Worm (Caenorhabditis elegans): ENCODE results near the gene skn-1.

Gene skn-1

ce11 chrIV:5632536-5632935 lies 27.6 kb downstream of the skn-1 start:
- TF ChIP-seq zip-4 (GFP tag; optimal IDR thresholded peaks at IDR 0.05), result no peak
- TF ChIP-seq efl-3 (GFP tag; optimal IDR thresholded peaks at IDR 0.05), result no peak
- no peak for TF ChIP-seq lin-39 (tag; optimal IDR thresholded peaks at IDR 0.05)
- no peak for TF ChIP-seq nhr-90 (tag; optimal IDR thresholded peaks at IDR 0.05; ENCODE audit: poor library complexity)
- TF ChIP-seq irx-1 (tag; optimal IDR thresholded peaks at IDR 0.05), result no peak
- TF ChIP-seq mep-1 (tag; optimal IDR thresholded peaks at IDR 0.05), result no peak
- no peak for TF ChIP-seq unc-62 (GFP tag; optimal IDR thresholded peaks at IDR 0.05)
- no peak for TF ChIP-seq ceh-90 (tag; optimal IDR thresholded peaks at IDR 0.05)
- TF ChIP-seq skn-1 (tag; optimal IDR thresholded peaks at IDR 0.05), result no peak
- no peak for TF ChIP-seq tbx-2 (tag; optimal IDR thresholded peaks at IDR 0.05)
- TF ChIP-seq nhr-84 (tag; optimal IDR thresholded peaks at IDR 0.05), result no peak
- TF ChIP-seq F16B12.6 (tag; optimal IDR thresholded peaks at IDR 0.05), result no peak
- no peak for TF ChIP-seq mef-2 (tag; optimal IDR thresholded peaks at IDR 0.05)

ce11 chrIV:5631628-5632027 lies 28.6 kb downstream of the skn-1 start, which contains the start of gene ttbk-8.2:
ttbk-8.2 (plus strand) TSS chrIV:5631928.
- no peak for TF ChIP-seq lin-14 (GFP tag; optimal IDR thresholded peaks at IDR 0.05)
- no peak for TF ChIP-seq ceh-90 (tag; optimal IDR thresholded peaks at IDR 0.05)
- no peak for TF ChIP-seq unc-30 (tag; optimal IDR thresholded peaks at IDR 0.05)
- no peak for TF ChIP-seq efl-1 (optimal IDR thresholded peaks at IDR 0.05)
- TF ChIP-seq efl-1 (GFP tag; optimal IDR thresholded peaks at IDR 0.05 in 1 of 2), result no peak
- no peak for TF ChIP-seq lsy-2 (tag; optimal IDR thresholded peaks at IDR 0.05)
- TF ChIP-seq isw-1 (GFP tag; IDR thresholded peaks at IDR 0.05), result no peak
- no peak for TF ChIP-seq zag-1 (tag; optimal IDR thresholded peaks at IDR 0.05)
- TF ChIP-seq mab-9 (GFP tag; IDR thresholded peaks at IDR 0.05), result no peak
- TF ChIP-seq tlp-1 (tag; optimal IDR thresholded peaks at IDR 0.05), result no peak
- TF ChIP-seq nhr-90 (tag; optimal IDR thresholded peaks at IDR 0.05; ENCODE audit: poor library complexity), result no peak

- TF ChIP-seq ceh-82 (tag; optimal IDR thresholded peaks at IDR 0.05) (no peak), irx-1 (tag; optimal IDR thresholded peaks at IDR 0.05) (no peak), zag-1 (tag; optimal IDR thresholded peaks at IDR 0.05) (no peak), nhr-11 (tag; optimal IDR thresholded peaks at IDR 0.05) (no peak)
Measured at ce11 chrIV:5630156-5630555, 30.0 kb downstream of the skn-1 start, which contains the start of gene srd-12. srd-12 (minus strand) TSS chrIV:5630256.

- TF ChIP-seq nhr-90 (tag; optimal IDR thresholded peaks at IDR 0.05; ENCODE audit: poor library complexity) (no peak), alr-1 (tag; optimal IDR thresholded peaks at IDR 0.05; ENCODE audit: borderline replicate concordance) (no peak), unc-86 (tag; optimal IDR thresholded peaks at IDR 0.05) (no peak), nhr-84 (tag; optimal IDR thresholded peaks at IDR 0.05) (no peak), vab-15 (tag; optimal IDR thresholded peaks at IDR 0.05) (no peak), mdl-1 (tag; optimal IDR thresholded peaks at IDR 0.05) (no peak), C04F5.9 (tag; optimal IDR thresholded peaks at IDR 0.05) (no peak), hlh-4 (tag; optimal IDR thresholded peaks at IDR 0.05) (no peak), ceh-8 (GFP tag; optimal IDR thresholded peaks at IDR 0.05) (no peak), zip-4 (GFP tag; optimal IDR thresholded peaks at IDR 0.05) (no peak), efl-1 (optimal IDR thresholded peaks at IDR 0.05) (no peak), efl-1 (GFP tag; optimal IDR thresholded peaks at IDR 0.05 in 1 of 2) (no peak), skn-1 (tag; optimal IDR thresholded peaks at IDR 0.05) (no peak), sox-4 (tag; optimal IDR thresholded peaks at IDR 0.05) (no peak), C34B4.2 (tag; optimal IDR thresholded peaks at IDR 0.05) (no peak)
Measured at ce11 chrIV:5627056-5627455, 33.1 kb downstream of the skn-1 start, which contains the start of gene srsx-14. srsx-14 (minus strand) TSS chrIV:5627156.

ce11 chrIV:5623718-5624117 lies 36.5 kb downstream of the skn-1 start, which contains the start of gene srsx-15:
srsx-15 (minus strand) TSS chrIV:5623818.
- no peak for TF ChIP-seq efl-1 (optimal IDR thresholded peaks at IDR 0.05)
- peak in 1 of 2 experiments; percentile 72 for TF ChIP-seq efl-1 (GFP tag; optimal IDR thresholded peaks at IDR 0.05 in 1 of 2)
- no peak for TF ChIP-seq ceh-63 (GFP tag; optimal IDR thresholded peaks at IDR 0.05)
